Fruit fly (Drosophila melanogaster): Measurements from ENCODE around the gene Esyt2.

DNA sequence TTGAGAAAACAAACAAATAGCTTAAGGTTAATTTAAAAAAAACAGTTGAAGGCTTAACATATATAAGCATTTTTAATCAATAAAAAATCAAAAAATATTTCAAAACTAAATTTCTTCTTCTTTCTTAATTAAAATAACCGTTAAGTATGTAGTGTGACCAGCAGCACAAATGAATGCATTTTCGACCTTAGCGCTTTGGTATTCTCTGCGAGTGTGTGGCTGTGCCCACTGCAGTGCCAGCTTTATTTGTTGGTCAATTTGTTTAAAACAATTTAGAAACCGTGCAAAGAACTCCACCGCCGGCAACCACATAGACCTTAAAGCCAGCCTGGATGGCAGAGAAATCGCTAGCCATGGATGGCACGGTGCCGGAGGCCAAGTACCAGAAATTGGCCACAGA, 16.7 kb upstream of the Esyt2 start, which contains the start of gene CG6607:
- TF ChIP-seq pan (optimal IDR thresholded peaks at IDR 0.05) (no peak), psq (optimal IDR thresholded peaks at IDR 0.05) (no peak), usp (GFP tag; optimal IDR thresholded peaks at IDR 0.05) (no peak), CG8478 (optimal IDR thresholded peaks at IDR 0.05) (no peak), EcR (GFP tag; optimal IDR thresholded peaks at IDR 0.05) (no peak), Dll (optimal IDR thresholded peaks at IDR 0.05) (no peak)
